Worm (Caenorhabditis elegans): Measurements from ENCODE around the gene lgc-13.

- no peak for TF ChIP-seq W03F9.2 (tag; optimal IDR thresholded peaks at IDR 0.05)
- no peak for TF ChIP-seq him-1 (tag; optimal IDR thresholded peaks at IDR 0.05)
These were observed 4.3 kb upstream of the lgc-13 start, which contains the start of gene col-181 for ce11 chrX:12104630-12105029.

All from whole organism, L4/young adult.